Fruit fly (Drosophila melanogaster) whole organism, embryonic: ENCODE results near the gene Adsl.
A peak's percentile ranks its signal among the peaks of the same experiment; 100 is the strongest.

ENCODE experiments used
- Adf1 ChIP-seq: fragments of 200-800 bp; sonication (Bioruptor generic); IDR thresholded peaks from 2 replicates; pipeline ENCODE4 v1.3.6; 2022; ENCODE audit warnings: missing biosample characterization, missing genetic modification characterization
- B-H1 ChIP-seq: fragments of 200-800 bp; sonication (Bioruptor generic); IDR thresholded peaks from 3 replicates; pipeline ENCODE4 v1.3.6; 2022; ENCODE audit warnings: missing biosample characterization, missing genetic modification characterization
- CG10209 ChIP-seq: fragments of 200-800 bp; sonication (Bioruptor generic); optimal IDR thresholded peaks from 3 replicates; lab custom pipeline; 2017; ENCODE audit warnings: missing biosample characterization, mild to moderate bottlenecking, missing genetic modification characterization, missing genetic modification reagents
- CG10431 ChIP-seq: fragments of 200-800 bp; sonication (Bioruptor generic); optimal IDR thresholded peaks from 3 replicates; lab custom pipeline; 2018; ENCODE audit warnings: missing biosample characterization, mild to moderate bottlenecking, missing genetic modification characterization
- CG11696 ChIP-seq: fragments of 200-800 bp; sonication (Bioruptor generic); IDR thresholded peaks from 2 replicates; pipeline ENCODE4 v1.3.6; 2022; ENCODE audit warnings: missing biosample characterization, missing genetic modification characterization
- CG12391 ChIP-seq: fragments of 200-800 bp; sonication (Bioruptor generic); optimal IDR thresholded peaks from 3 replicates; lab custom pipeline; 2018; ENCODE audit warnings: missing biosample characterization, mild to moderate bottlenecking, missing genetic modification characterization, moderate library complexity
- CG12744 ChIP-seq: fragments of 200-800 bp; sonication (Bioruptor generic); optimal IDR thresholded peaks from 2 replicates; lab custom pipeline; 2016; ENCODE audit warnings: missing biosample characterization, missing genetic modification characterization
- CG14050 ChIP-seq: fragments of 200-800 bp; sonication (Bioruptor generic); IDR thresholded peaks from 3 replicates; pipeline ENCODE4 v1.3.6; 2022; ENCODE audit warnings: missing biosample characterization, missing genetic modification characterization
- CG15269 ChIP-seq: fragments of 200-800 bp; sonication (Bioruptor generic); optimal IDR thresholded peaks from 2 replicates; lab custom pipeline; 2018; ENCODE audit warnings: missing biosample characterization, mild to moderate bottlenecking, missing genetic modification characterization, moderate library complexity
- CG1603 ChIP-seq: fragments of 200-800 bp; sonication (Bioruptor generic); optimal IDR thresholded peaks from 2 replicates; lab custom pipeline; 2019; ENCODE audit warnings: missing biosample characterization, mild to moderate bottlenecking, missing genetic modification characterization, moderate library complexity
- CG17612 ChIP-seq: fragments of 200-800 bp; sonication (Bioruptor generic); IDR thresholded peaks from 2 replicates; pipeline ENCODE4 v1.3.6; 2022; ENCODE audit warnings: missing biosample characterization, missing genetic modification characterization
- CG17802 ChIP-seq: fragments of 200-800 bp; sonication (Bioruptor generic); optimal IDR thresholded peaks from 2 replicates; lab custom pipeline; 2018; ENCODE audit warnings: missing biosample characterization, mild to moderate bottlenecking, missing genetic modification characterization, moderate library complexity
- CG31388 ChIP-seq: fragments of 200-800 bp; sonication (Bioruptor generic); optimal IDR thresholded peaks from 2 replicates; lab custom pipeline; 2016; ENCODE audit warnings: missing biosample characterization, missing genetic modification characterization
- CG34224 ChIP-seq: fragments of 200-800 bp; sonication (Bioruptor generic); IDR thresholded peaks from 3 replicates; pipeline ENCODE4 v1.3.6; 2022; ENCODE audit warnings: missing biosample characterization, missing genetic modification characterization; ENCODE audit not compliant: partially characterized antibody
- CG4617 ChIP-seq: fragments of 200-800 bp; sonication (Bioruptor generic); optimal IDR thresholded peaks from 3 replicates; lab custom pipeline; 2016; ENCODE audit warnings: missing biosample characterization, missing genetic modification characterization, borderline replicate concordance
- CG7745 ChIP-seq: fragments of 200-800 bp; sonication (Bioruptor generic); optimal IDR thresholded peaks from 2 replicates; lab custom pipeline; 2018; ENCODE audit warnings: missing biosample characterization, mild to moderate bottlenecking, missing genetic modification characterization, moderate library complexity
- CG7928 ChIP-seq: fragments of 200-800 bp; sonication (Bioruptor generic); optimal IDR thresholded peaks from 2 replicates; lab custom pipeline; 2017; ENCODE audit warnings: missing biosample characterization, mild to moderate bottlenecking, missing genetic modification characterization
- CG7987 ChIP-seq: fragments of 200-800 bp; sonication (Bioruptor generic); optimal IDR thresholded peaks from 2 replicates; lab custom pipeline; 2018; ENCODE audit warnings: missing biosample characterization, mild to moderate bottlenecking, missing genetic modification characterization, moderate library complexity
- CG8089 ChIP-seq: fragments of 200-800 bp; sonication (Bioruptor generic); optimal IDR thresholded peaks from 3 replicates; lab custom pipeline; 2016; ENCODE audit warnings: missing biosample characterization, missing genetic modification characterization
- CG8290 ChIP-seq, 3 experiments: fragments of 200-800 bp; sonication (Bioruptor generic); optimal IDR thresholded peaks; 2 replicates each; lab custom pipeline; 2016 to 2019; ENCODE audit warnings: missing biosample characterization in 3 of 3, missing genetic modification characterization in 3 of 3, mild to moderate bottlenecking in 2 of 3, moderate library complexity in 1 of 3
- CG8944 ChIP-seq: fragments of 200-800 bp; sonication (Bioruptor generic); optimal IDR thresholded peaks from 3 replicates; lab custom pipeline; 2016; ENCODE audit warnings: missing biosample characterization, missing genetic modification characterization
- CkIIα-i1 ChIP-seq: fragments of 200-800 bp; sonication (Bioruptor generic); IDR thresholded peaks from 2 replicates; pipeline ENCODE4 v1.3.6; 2022; ENCODE audit warnings: missing biosample characterization, missing genetic modification characterization
- Dp ChIP-seq: fragments of 200-800 bp; sonication (Bioruptor generic); optimal IDR thresholded peaks from 2 replicates; lab custom pipeline; 2018; ENCODE audit warnings: missing biosample characterization, mild to moderate bottlenecking, missing genetic modification characterization, moderate library complexity
- Fer3 ChIP-seq: fragments of 200-800 bp; sonication (Bioruptor generic); optimal IDR thresholded peaks from 2 replicates; lab custom pipeline; 2018; ENCODE audit warnings: missing biosample characterization, mild to moderate bottlenecking, missing genetic modification characterization, moderate library complexity
- Gug ChIP-seq: fragments of 200-800 bp; sonication (Bioruptor generic); IDR thresholded peaks from 4 replicates; pipeline ENCODE4 v1.3.6; 2022; ENCODE audit warnings: missing biosample characterization, missing genetic modification characterization
- HmgD ChIP-seq: fragments of 200-800 bp; sonication (Bioruptor generic); optimal IDR thresholded peaks from 3 replicates; lab custom pipeline; 2016; ENCODE audit warnings: missing biosample characterization, missing genetic modification characterization
- NFAT ChIP-seq: fragments of 200-800 bp; sonication (Bioruptor generic); IDR thresholded peaks from 2 replicates; pipeline ENCODE4 v1.3.6; 2022; ENCODE audit warnings: missing biosample characterization, missing genetic modification characterization
- Ravus ChIP-seq: fragments of 200-800 bp; sonication (Bioruptor generic); IDR thresholded peaks from 2 replicates; pipeline ENCODE4 v1.3.6; 2022; ENCODE audit warnings: missing biosample characterization, missing genetic modification characterization
- Rfx ChIP-seq: fragments of 200-800 bp; sonication (Bioruptor generic); IDR thresholded peaks from 2 replicates; pipeline ENCODE4 v1.3.6; 2022; ENCODE audit warnings: missing biosample characterization, missing genetic modification characterization
- Vsx1 ChIP-seq: fragments of 200-800 bp; sonication (Bioruptor generic); optimal IDR thresholded peaks from 2 replicates; lab custom pipeline; 2017; ENCODE audit warnings: missing biosample characterization, mild to moderate bottlenecking, missing genetic modification characterization, missing genetic modification reagents
- Xbp1 ChIP-seq: fragments of 200-800 bp; sonication (Bioruptor generic); optimal IDR thresholded peaks from 3 replicates; lab custom pipeline; 2016; ENCODE audit warnings: missing biosample characterization, mild to moderate bottlenecking, missing genetic modification characterization
- ato ChIP-seq: fragments of 200-800 bp; sonication (Bioruptor generic); IDR thresholded peaks from 2 replicates; pipeline ENCODE4 v1.3.6; 2022; ENCODE audit warnings: missing biosample characterization, missing genetic modification characterization; ENCODE audit not compliant: partially characterized antibody
- bigmax ChIP-seq: fragments of 200-800 bp; sonication (Bioruptor generic); optimal IDR thresholded peaks from 2 replicates; lab custom pipeline; 2018; ENCODE audit warnings: missing biosample characterization, mild to moderate bottlenecking, missing genetic modification characterization
- cg ChIP-seq: fragments of 200-800 bp; sonication (Bioruptor generic); optimal IDR thresholded peaks from 3 replicates; lab custom pipeline; 2019; ENCODE audit warnings: missing biosample characterization, mild to moderate bottlenecking, missing genetic modification characterization, moderate library complexity
- da ChIP-seq: fragments of 200-800 bp; sonication (Bioruptor generic); optimal IDR thresholded peaks from 2 replicates; lab custom pipeline; 2016; ENCODE audit warnings: missing biosample characterization, missing genetic modification characterization
- danr ChIP-seq: fragments of 200-800 bp; sonication (Bioruptor generic); IDR thresholded peaks from 2 replicates; pipeline ENCODE4 v1.3.6; 2022; ENCODE audit warnings: missing biosample characterization, missing genetic modification characterization
- dm ChIP-seq: fragments of 200-800 bp; sonication (Bioruptor generic); optimal IDR thresholded peaks from 3 replicates; lab custom pipeline; 2016; ENCODE audit warnings: missing biosample characterization, missing genetic modification characterization
- ems ChIP-seq: fragments of 200-800 bp; sonication (Bioruptor generic); optimal IDR thresholded peaks from 3 replicates; lab custom pipeline; 2016; ENCODE audit warnings: missing biosample characterization, missing genetic modification characterization
- fd102C ChIP-seq: fragments of 200-800 bp; sonication (Bioruptor generic); optimal IDR thresholded peaks from 2 replicates; lab custom pipeline; 2018; ENCODE audit warnings: missing biosample characterization, mild to moderate bottlenecking, missing genetic modification characterization, moderate library complexity
- fd96Cb ChIP-seq: fragments of 200-800 bp; sonication (Bioruptor generic); optimal IDR thresholded peaks from 2 replicates; lab custom pipeline; 2018; ENCODE audit warnings: missing biosample characterization, mild to moderate bottlenecking, missing genetic modification characterization, moderate library complexity
- ham ChIP-seq: fragments of 200-800 bp; sonication (Bioruptor generic); IDR thresholded peaks from 2 replicates; pipeline ENCODE4 v1.3.6; 2022; ENCODE audit warnings: missing biosample characterization, missing genetic modification characterization
- inv ChIP-seq: fragments of 200-800 bp; sonication (Bioruptor generic); IDR thresholded peaks from 2 replicates; pipeline ENCODE4 v1.3.6; 2022; ENCODE audit warnings: missing biosample characterization, missing genetic modification characterization; ENCODE audit not compliant: partially characterized antibody
- luna ChIP-seq: fragments of 200-800 bp; sonication (Bioruptor generic); optimal IDR thresholded peaks from 2 replicates; lab custom pipeline; 2016; ENCODE audit warnings: missing biosample characterization, missing genetic modification characterization
- nom ChIP-seq: fragments of 200-800 bp; sonication (Bioruptor generic); optimal IDR thresholded peaks from 2 replicates; lab custom pipeline; 2017; ENCODE audit warnings: missing biosample characterization, missing genetic modification characterization, mild to moderate bottlenecking, moderate library complexity, missing genetic modification reagents
- odd ChIP-seq: fragments of 200-800 bp; sonication (Bioruptor generic); optimal IDR thresholded peaks from 2 replicates; lab custom pipeline; 2017; ENCODE audit warnings: missing biosample characterization, mild to moderate bottlenecking, missing genetic modification characterization
- pfk ChIP-seq: fragments of 200-800 bp; sonication (Bioruptor generic); optimal IDR thresholded peaks from 2 replicates; lab custom pipeline; 2018; ENCODE audit warnings: missing biosample characterization, mild to moderate bottlenecking, missing genetic modification characterization, moderate library complexity
- phol ChIP-seq: fragments of 200-800 bp; sonication (Bioruptor generic); optimal IDR thresholded peaks from 3 replicates; lab custom pipeline; 2018; ENCODE audit warnings: missing biosample characterization, mild to moderate bottlenecking, missing genetic modification characterization, moderate library complexity
- sc ChIP-seq, 3 experiments: fragments of >200 bp in 2 of 3; fragments of 200-800 bp in 1 of 3; sonication (Bioruptor generic) in 1 of 3; optimal IDR thresholded peaks; 2 replicates in 2 of 3; 3 replicates in 1 of 3; lab custom pipeline; 2017; ENCODE audit warnings: mild to moderate bottlenecking in 1 of 3, missing biosample characterization in 1 of 3, missing genetic modification characterization in 1 of 3, missing genetic modification reagents in 1 of 3
- ttk ChIP-seq: fragments of 200-800 bp; sonication (Bioruptor generic); IDR thresholded peaks from 2 replicates; pipeline ENCODE4 v2.1.2; 2022; ENCODE audit warnings: missing biosample characterization, missing genetic modification characterization

The Adsl gene

dm6 chr3R:17052465-17053149 lies 31.7 kb upstream of the Adsl start (continued):
- TF ChIP-seq inv (GFP tag; lab: Robert Waterston, UW) (no peak), odd (GFP tag; lab: Kevin White, UChicago) (peak; percentile 11), Gug (GFP tag; lab: Robert Waterston, UW) (no peak), CG7928 (GFP tag; lab: Kevin White, UChicago) (no peak), CG11696 (GFP tag; lab: Robert Waterston, UW) (no peak), phol (tag; lab: Kevin White, UChicago) (peak; percentile 69), CG17802 (no peak), CG1603 (tag; lab: Kevin White, UChicago) (peak; percentile 51), Xbp1 (GFP tag; lab: Kevin White, UChicago) (peak; percentile 25), dm (GFP tag; lab: Kevin White, UChicago) (no peak), CG12391 (peak; percentile 73), CG4617 (GFP tag; lab: Kevin White, UChicago) (no peak), bigmax (GFP tag; lab: Kevin White, UChicago) (no peak), CG12744 (GFP tag; lab: Kevin White, UChicago) (no peak), CG10209 (GFP tag; lab: Kevin White, UChicago) (peak; percentile 49), CG7987 (GFP tag; lab: Kevin White, UChicago) (no peak), CG8944 (GFP tag; lab: Kevin White, UChicago) (no peak), fd102C (GFP tag; lab: Kevin White, UChicago) (peak; percentile 81), CG10431 (GFP tag; lab: Kevin White, UChicago) (no peak), ttk (GFP tag; lab: Robert Waterston, UW) (no peak), B-H1 (GFP tag; lab: Robert Waterston, UW) (no peak), Rfx (GFP tag; lab: Robert Waterston, UW) (no peak), CG8290 (GFP tag; optimal IDR thresholded peaks at IDR 0.05; lab: Kevin White, UChicago) (no peak), CG8290 (tag; optimal IDR thresholded peaks at IDR 0.05; lab: Kevin White, UChicago) (no peak), luna (no peak), CkIIα-i1 (GFP tag; lab: Robert Waterston, UW) (no peak), CG7745 (tag; lab: Kevin White, UChicago) (no peak), CG31388 (no peak), NFAT (GFP tag; lab: Robert Waterston, UW) (0 out of 2 replicates have a peak, but pooled peaks have one; percentile 19), cg (GFP tag; lab: Kevin White, UChicago) (peak; percentile 60), Vsx1 (GFP tag; lab: Kevin White, UChicago) (no peak), ems (GFP tag; lab: Kevin White, UChicago) (no peak), Adf1 (no peak), CG17612 (GFP tag; lab: Robert Waterston, UW) (no peak), CG15269 (tag; lab: Kevin White, UChicago) (no peak), pfk (GFP tag; lab: Kevin White, UChicago) (no peak), HmgD (GFP tag; lab: Kevin White, UChicago) (no peak), nom (GFP tag; lab: Kevin White, UChicago) (peak; percentile 76), sc (optimal IDR thresholded peaks at IDR 0.05; lab: Kevin White, UChicago) (no peak), sc (GFP tag; optimal IDR thresholded peaks at IDR 0.05; lab: Kevin White, UChicago) (no peak), CG14050 (GFP tag; lab: Robert Waterston, UW) (no peak), Fer3 (tag; lab: Kevin White, UChicago) (no peak), Dp (no peak), CG8089 (no peak), danr (no peak), Ravus (GFP tag; lab: Robert Waterston, UW) (no peak), da (no peak), fd96Cb (tag; lab: Kevin White, UChicago) (peak; percentile 38), ham (GFP tag; lab: Robert Waterston, UW) (no peak), CG34224 (GFP tag; lab: Robert Waterston, UW) (no peak), ato (no peak)
